Worm (Caenorhabditis elegans) whole organism, late embryonic: ENCODE results near the gene C09B9.4.
"Not testable (repeated sequence)": the region's sequence is repeated elsewhere in the genome, so short reads cannot be mapped to it uniquely, and the experiment has no call there.

Source experiments
- C08G9.2 ChIP-seq: sonication (generic microtip); optimal IDR thresholded peaks from 2 replicates; lab custom pipeline; 2016; ENCODE audit warnings: mild to moderate bottlenecking, missing genetic modification characterization, moderate library complexity, missing compliant biosample characterization
- C38D4.7 ChIP-seq: fragments of 200-800 bp; sonication (Bioruptor generic); optimal IDR thresholded peaks from 2 replicates; lab custom pipeline; 2018; ENCODE audit warnings: mild to moderate bottlenecking, missing genetic modification characterization, moderate library complexity, missing compliant biosample characterization
- F13H6.1 ChIP-seq: sonication (generic microtip); optimal IDR thresholded peaks from 2 replicates; lab custom pipeline; 2016; ENCODE audit warnings: missing genetic modification characterization, missing compliant biosample characterization
- K02D7.2 ChIP-seq: sonication (generic microtip); optimal IDR thresholded peaks from 2 replicates; lab custom pipeline; 2017; ENCODE audit warnings: mild to moderate bottlenecking, missing genetic modification characterization, missing compliant biosample characterization
- K09A11.1 ChIP-seq: sonication (generic microtip); optimal IDR thresholded peaks from 2 replicates; lab custom pipeline; 2017; ENCODE audit warnings: antibody characterized with exemption, mild to moderate bottlenecking, missing genetic modification characterization, missing compliant biosample characterization; ENCODE audit not compliant: insufficient read depth
- Y22D7AL.16 ChIP-seq: sonication (generic microtip); optimal IDR thresholded peaks from 2 replicates; lab custom pipeline; 2016; ENCODE audit warnings: missing genetic modification characterization, missing compliant biosample characterization
- ama-1 ChIP-seq: fragments of 150-350 bp; optimal IDR thresholded peaks from 2 replicates; lab custom pipeline; 2014
- ceh-14 ChIP-seq: sonication (generic microtip); optimal IDR thresholded peaks from 2 replicates; lab custom pipeline; 2016; ENCODE audit warnings: missing genotype, missing genetic modification characterization, missing compliant biosample characterization
- ceh-18 ChIP-seq: sonication (generic microtip); optimal IDR thresholded peaks from 2 replicates; lab custom pipeline; 2016; ENCODE audit warnings: missing genetic modification characterization, missing compliant biosample characterization
- ceh-2 ChIP-seq: sonication (generic microtip); optimal IDR thresholded peaks from 2 replicates; lab custom pipeline; 2016; ENCODE audit warnings: missing genotype, missing genetic modification characterization, missing compliant biosample characterization
- ceh-45 ChIP-seq: fragments of 200-800 bp; sonication (Bioruptor generic); IDR thresholded peaks from 2 replicates; pipeline ENCODE4 v1.3.6; 2022; ENCODE audit warnings: missing genetic modification reagents, missing genetic modification characterization, missing compliant biosample characterization
- che-1 ChIP-seq: sonication (generic microtip); optimal IDR thresholded peaks from 2 replicates; lab custom pipeline; 2016; ENCODE audit warnings: mild to moderate bottlenecking, missing genetic modification characterization, missing compliant biosample characterization
- dmd-4 ChIP-seq: sonication (generic microtip); optimal IDR thresholded peaks from 2 replicates; lab custom pipeline; 2016; ENCODE audit warnings: borderline replicate concordance, missing genetic modification characterization, missing compliant biosample characterization
- dve-1 ChIP-seq: sonication (generic microtip); optimal IDR thresholded peaks from 2 replicates; lab custom pipeline; 2017; ENCODE audit warnings: antibody characterized with exemption, mild to moderate bottlenecking, missing genetic modification characterization, missing compliant biosample characterization
- fax-1 ChIP-seq: sonication (generic microtip); optimal IDR thresholded peaks from 2 replicates; lab custom pipeline; 2016; ENCODE audit warnings: missing genotype, missing genetic modification characterization, missing compliant biosample characterization
- fkh-6 ChIP-seq: sonication (generic microtip); optimal IDR thresholded peaks from 2 replicates; lab custom pipeline; 2016; ENCODE audit warnings: missing genetic modification characterization, missing compliant biosample characterization
- hlh-15 ChIP-seq: sonication (generic microtip); optimal IDR thresholded peaks from 2 replicates; lab custom pipeline; 2016; ENCODE audit warnings: missing genetic modification characterization, missing compliant biosample characterization
- hlh-30 ChIP-seq: sonication (generic microtip); optimal IDR thresholded peaks from 2 replicates; lab custom pipeline; 2017; ENCODE audit warnings: antibody characterized with exemption, missing genetic modification characterization, missing compliant biosample characterization; ENCODE audit not compliant: insufficient read depth
- lim-6 ChIP-seq: sonication (generic microtip); optimal IDR thresholded peaks from 2 replicates; lab custom pipeline; 2016; ENCODE audit warnings: missing genetic modification characterization, missing compliant biosample characterization
- lin-11 ChIP-seq: fragments of 200-800 bp; sonication (Bioruptor generic); optimal IDR thresholded peaks from 2 replicates; lab custom pipeline; 2018; ENCODE audit warnings: mild to moderate bottlenecking, missing genetic modification characterization, missing compliant biosample characterization
- madf-2 ChIP-seq: sonication (generic microtip); optimal IDR thresholded peaks from 2 replicates; lab custom pipeline; 2017; ENCODE audit warnings: missing genetic modification characterization, missing compliant biosample characterization
- mec-3 ChIP-seq: sonication (generic microtip); optimal IDR thresholded peaks from 2 replicates; lab custom pipeline; 2016; ENCODE audit warnings: borderline replicate concordance, missing genetic modification characterization, missing compliant biosample characterization
- nfya-1 ChIP-seq: sonication (generic microtip); optimal IDR thresholded peaks from 2 replicates; lab custom pipeline; 2017; ENCODE audit warnings: missing genetic modification characterization, mild to moderate bottlenecking, missing compliant biosample characterization, antibody characterized with exemption, moderate library complexity
- nhr-11 ChIP-seq: fragments of 150-350 bp; optimal IDR thresholded peaks from 2 replicates; lab custom pipeline; 2014; ENCODE audit warnings: missing biosample characterization, missing genetic modification characterization
- npax-4 ChIP-seq: sonication (generic microtip); optimal IDR thresholded peaks from 2 replicates; lab custom pipeline; 2016; ENCODE audit warnings: missing genetic modification characterization, missing compliant biosample characterization
- pag-3 ChIP-seq: sonication (generic microtip); optimal IDR thresholded peaks from 2 replicates; lab custom pipeline; 2016; ENCODE audit warnings: missing compliant biosample characterization, missing genetic modification characterization, borderline replicate concordance
- pax-1 ChIP-seq: fragments of 150-350 bp; optimal IDR thresholded peaks from 2 replicates; lab custom pipeline; 2014; ENCODE audit warnings: missing biosample characterization, missing genetic modification characterization
- pha-2 ChIP-seq: sonication (generic microtip); optimal IDR thresholded peaks from 2 replicates; lab custom pipeline; 2017; ENCODE audit warnings: mild to moderate bottlenecking, missing genetic modification characterization, missing compliant biosample characterization
- pha-4 ChIP-seq: fragments of 150-350 bp; optimal IDR thresholded peaks from 2 replicates; lab custom pipeline; 2018; ENCODE audit warnings: missing biosample characterization, missing genetic modification reagents, missing genetic modification characterization
- pqm-1 ChIP-seq: sonication (generic microtip); optimal IDR thresholded peaks from 2 replicates; lab custom pipeline; 2016; ENCODE audit warnings: missing genetic modification characterization, missing compliant biosample characterization
- sdc-2 ChIP-seq: sonication (generic microtip); optimal IDR thresholded peaks from 2 replicates; lab custom pipeline; 2016; ENCODE audit warnings: missing genotype, missing genetic modification characterization, missing compliant biosample characterization
- sox-4 ChIP-seq: sonication (generic microtip); optimal IDR thresholded peaks from 2 replicates; lab custom pipeline; 2017; ENCODE audit warnings: mild to moderate bottlenecking, missing genetic modification characterization, inconsistent platforms, missing compliant biosample characterization
- tbx-2 ChIP-seq: sonication (generic microtip); optimal IDR thresholded peaks from 2 replicates; lab custom pipeline; 2016; ENCODE audit warnings: missing genetic modification characterization, missing compliant biosample characterization
- tbx-7 ChIP-seq: sonication (generic microtip); optimal IDR thresholded peaks from 2 replicates; lab custom pipeline; 2016; ENCODE audit warnings: missing genotype, missing genetic modification characterization, missing compliant biosample characterization
- unc-86 ChIP-seq: sonication (generic microtip); optimal IDR thresholded peaks from 2 replicates; lab custom pipeline; 2016; ENCODE audit warnings: missing genetic modification characterization, missing compliant biosample characterization
- ztf-16 ChIP-seq: sonication (generic microtip); optimal IDR thresholded peaks from 2 replicates; lab custom pipeline; 2017; ENCODE audit warnings: missing genetic modification characterization, missing compliant biosample characterization

Gene C09B9.4

DNA sequence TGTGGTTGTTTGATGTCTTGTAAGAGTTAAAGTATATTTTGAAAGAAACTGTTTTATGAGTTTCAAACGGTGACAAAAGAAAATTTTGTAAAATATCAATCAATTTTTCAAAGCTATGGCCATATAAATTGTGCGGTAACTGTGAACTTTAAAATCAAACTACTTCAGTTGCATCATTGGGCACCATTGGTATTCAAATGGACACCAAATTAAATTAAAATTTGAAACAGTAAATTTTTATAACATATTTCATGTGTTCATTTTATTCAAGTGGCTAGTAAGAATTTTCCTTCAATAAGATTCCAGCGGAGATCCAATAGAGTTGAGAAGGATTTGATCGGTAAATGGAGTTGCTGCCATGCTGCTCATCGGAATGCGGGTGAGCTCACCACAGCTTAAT is 1.8 kb downstream of the C09B9.4 start (continued):
- TF ChIP-seq sox-4 (tag; lab: Kevin White, UChicago): no peak

- TF ChIP-seq C08G9.2 (tag; lab: Kevin White, UChicago) (no peak), nfya-1 (tag; lab: Kevin White, UChicago) (no peak), dve-1 (no peak), ztf-16 (no peak), ama-1 (lab: Kevin White, UChicago) (no peak), dmd-4 (no peak), ceh-14 (tag; lab: Kevin White, UChicago) (no peak), sox-4 (tag; lab: Kevin White, UChicago) (no peak), ceh-45 (GFP tag; lab: Robert Waterston, UW) (no peak), fax-1 (tag; lab: Kevin White, UChicago) (no peak), ceh-2 (no peak), pag-3 (no peak), hlh-30 (tag; lab: Kevin White, UChicago) (no peak), npax-4 (no peak), unc-86 (tag; lab: Kevin White, UChicago) (no peak)
These were observed 4.2 kb downstream of the C09B9.4 start, which contains the start of the genes best-6 and C09B9.2 for ce11 chrIV:5028978-5029377. best-6 (minus strand) TSS chrIV:5029078. C09B9.2 (plus strand) TSS chrIV:5029291.

- TF ChIP-seq sdc-2 (tag; lab: Kevin White, UChicago): no peak
- TF ChIP-seq pha-4: no peak
- TF ChIP-seq ceh-18 (tag; lab: Kevin White, UChicago): no peak
- TF ChIP-seq, all 69 proteins: peak for 0
These were observed 7.5 kb downstream of the C09B9.4 start, which contains the start of gene C09B9.85 for ce11 chrIV:5025646-5026045. C09B9.85 (minus strand) TSS chrIV:5025746.

- no peak for TF ChIP-seq K09A11.1 (tag; lab: Kevin White, UChicago)
- TF ChIP-seq lin-11 (tag; lab: Kevin White, UChicago): no peak
- TF ChIP-seq lim-6 (tag; lab: Kevin White, UChicago): no peak
- no peak for TF ChIP-seq che-1 (tag; lab: Kevin White, UChicago)
- TF ChIP-seq nhr-11: no peak
- no peak for TF ChIP-seq pax-1
- no peak for TF ChIP-seq tbx-7 (tag; lab: Kevin White, UChicago)
- TF ChIP-seq tbx-2 (tag; lab: Kevin White, UChicago): no peak
- no peak for TF ChIP-seq madf-2 (tag; lab: Kevin White, UChicago)
- no peak for TF ChIP-seq Y22D7AL.16
- no peak for TF ChIP-seq F13H6.1 (tag; lab: Kevin White, UChicago)
- no peak for TF ChIP-seq pha-2 (tag; lab: Kevin White, UChicago)
- no peak for TF ChIP-seq K02D7.2 (tag; lab: Kevin White, UChicago)
- TF ChIP-seq pag-3: no peak
- TF ChIP-seq pqm-1 (tag; lab: Kevin White, UChicago): no peak
These were observed 12.6 kb downstream of the C09B9.4 start, which contains the start of gene T28H11.8 for ce11 chrIV:5020533-5020932. T28H11.8 (minus strand) TSS chrIV:5020633.

DNA sequence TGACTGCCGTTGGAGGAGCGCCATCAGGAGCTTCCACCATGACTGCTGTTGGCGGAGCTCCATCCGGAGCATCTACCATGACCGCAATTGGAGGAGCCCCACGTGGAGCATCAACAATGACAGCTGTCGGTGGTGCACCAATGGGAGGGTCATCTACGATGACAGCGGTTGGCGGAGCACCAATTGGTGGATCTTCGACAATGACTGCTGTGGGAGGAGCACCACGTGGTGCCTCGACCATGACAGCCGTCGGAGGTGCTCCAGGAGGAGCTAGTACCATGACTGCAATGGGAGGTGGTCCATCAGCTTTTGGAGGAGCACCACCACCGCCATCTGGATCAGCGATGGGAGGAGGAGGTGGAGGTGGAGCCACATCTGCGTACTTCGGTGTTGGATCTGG is 16.1 kb downstream of the C09B9.4 start, which contains the start of gene T28H11.7:
Gene T28H11.7 (minus strand): TSS at position 101 of the 400 bp plus-strand sequence.
- not testable (repeated sequence) for TF ChIP-seq mec-3, ceh-14, fkh-6 (tag; lab: Kevin White, UChicago)

DNA sequence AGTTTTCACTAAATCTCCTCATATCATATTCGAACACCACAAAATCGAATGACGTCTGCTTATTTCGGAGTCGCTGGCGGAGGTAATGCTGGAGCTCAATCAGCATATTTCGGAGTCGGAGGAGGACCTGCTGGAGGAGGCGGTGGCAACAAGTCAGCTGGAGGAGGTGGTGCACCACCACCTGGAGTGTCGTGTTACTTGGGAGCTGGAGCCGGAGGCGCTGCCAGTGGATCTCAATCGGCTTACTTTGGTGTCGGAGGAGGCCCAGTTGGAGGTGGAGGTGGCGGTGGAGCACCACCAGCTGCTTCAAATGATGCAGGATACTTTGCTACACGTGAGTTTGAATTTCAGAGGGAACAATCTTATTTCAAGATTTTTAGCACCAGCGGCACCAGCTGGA is 16.7 kb downstream of the C09B9.4 start, which contains the start of gene ssq-4:
Gene ssq-4 (plus strand): TSS at position 19 of the 400 bp plus-strand sequence.
- TF ChIP-seq F13H6.1 (tag; lab: Kevin White, UChicago); hlh-15 (tag; lab: Kevin White, UChicago); C38D4.7 (GFP tag; lab: Kevin White, UChicago): not testable (repeated sequence)
